Worm (Caenorhabditis elegans) whole organism, young adult: ENCODE measurements around the gene C56G2.4.

Source experiments
- B0019.2 ChIP-seq: fragments of 200-800 bp; sonication (Bioruptor generic); conservative IDR thresholded peaks from 2 replicates; pipeline ENCODE4 v1.3.6; 2022; ENCODE audit warnings: missing genetic modification reagents, missing genetic modification characterization, missing compliant biosample characterization
- B0035.1 ChIP-seq: sonication (generic microtip); optimal IDR thresholded peaks from 2 replicates; lab custom pipeline; 2016; ENCODE audit warnings: missing genetic modification characterization, mild to moderate bottlenecking, missing compliant biosample characterization, missing genotype, missing genetic modification reagents
- C17E4.6 ChIP-seq: fragments of 200-800 bp; sonication (Bioruptor generic); IDR thresholded peaks from 2 replicates; pipeline ENCODE4 v1.3.6; 2022; ENCODE audit warnings: missing genetic modification reagents, missing genetic modification characterization, missing compliant biosample characterization
- D2030.7 ChIP-seq: fragments of 200-800 bp; sonication (Bioruptor generic); IDR thresholded peaks from 2 replicates; pipeline ENCODE4 v1.3.6; 2022; ENCODE audit warnings: missing genetic modification reagents, missing genetic modification characterization, missing compliant biosample characterization
- F23B12.7 ChIP-seq: sonication (generic microtip); optimal IDR thresholded peaks from 2 replicates; lab custom pipeline; 2017; ENCODE audit warnings: missing genetic modification characterization, mild to moderate bottlenecking, missing compliant biosample characterization, antibody characterized with exemption, moderate library complexity; ENCODE audit not compliant: insufficient read depth
- F39B2.1 ChIP-seq: fragments of 200-800 bp; sonication (Bioruptor generic); IDR thresholded peaks from 2 replicates; pipeline ENCODE4 v1.3.6; 2022; ENCODE audit warnings: missing genetic modification reagents, missing genetic modification characterization, missing compliant biosample characterization
- F57A8.1 ChIP-seq: fragments of 200-800 bp; sonication (Bioruptor generic); optimal IDR thresholded peaks from 2 replicates; lab custom pipeline; 2018; ENCODE audit warnings: mild to moderate bottlenecking, missing genetic modification characterization, moderate library complexity, missing compliant biosample characterization
- T07F8.4 ChIP-seq: sonication (generic microtip); optimal IDR thresholded peaks from 2 replicates; lab custom pipeline; 2016; ENCODE audit warnings: mild to moderate bottlenecking, missing genetic modification characterization, moderate library complexity, missing compliant biosample characterization
- T26A5.8 ChIP-seq: sonication (generic microtip); optimal IDR thresholded peaks from 2 replicates; lab custom pipeline; 2016; ENCODE audit warnings: missing genetic modification characterization, missing compliant biosample characterization
- ZK185.1 ChIP-seq: sonication (generic microtip); optimal IDR thresholded peaks from 2 replicates; lab custom pipeline; 2016; ENCODE audit warnings: mild to moderate bottlenecking, missing genetic modification characterization, missing compliant biosample characterization; ENCODE audit not compliant: poor library complexity, severe bottlenecking
- aptf-2 ChIP-seq: fragments of 200-800 bp; sonication (Bioruptor generic); conservative IDR thresholded peaks from 2 replicates; pipeline ENCODE4 v1.3.6; 2022; ENCODE audit warnings: missing genetic modification reagents, missing genetic modification characterization, missing compliant biosample characterization
- attf-5 ChIP-seq: fragments of 200-800 bp; sonication (Bioruptor generic); optimal IDR thresholded peaks from 2 replicates; lab custom pipeline; 2018; ENCODE audit warnings: mild to moderate bottlenecking, missing genetic modification characterization, missing compliant biosample characterization
- ccch-3 ChIP-seq: fragments of 200-800 bp; sonication (Bioruptor generic); optimal IDR thresholded peaks from 2 replicates; lab custom pipeline; 2018; ENCODE audit warnings: mild to moderate bottlenecking, missing genetic modification characterization, missing compliant biosample characterization
- cebp-1 ChIP-seq, 2 experiments: fragments of 200-800 bp in 1 of 2; sonication (Bioruptor generic) in 1 of 2; sonication (generic microtip) in 1 of 2; IDR thresholded peaks in 1 of 2; optimal IDR thresholded peaks in 1 of 2; 2 replicates each; pipeline versions ENCODE4 v1.3.6 to Lab custom; 2017 to 2022; ENCODE audit warnings: missing compliant biosample characterization in 2 of 2, missing genetic modification characterization in 2 of 2, mild to moderate bottlenecking in 1 of 2, missing genetic modification reagents in 1 of 2, moderate library complexity in 1 of 2
- chd-7 ChIP-seq: sonication (generic microtip); optimal IDR thresholded peaks from 2 replicates; lab custom pipeline; 2016; ENCODE audit warnings: mild to moderate bottlenecking, missing genetic modification characterization, moderate library complexity, missing compliant biosample characterization
- die-1 ChIP-seq: sonication (generic microtip); optimal IDR thresholded peaks from 2 replicates; lab custom pipeline; 2016; ENCODE audit warnings: missing genotype, mild to moderate bottlenecking, missing genetic modification characterization, missing compliant biosample characterization
- dpff-1 ChIP-seq: sonication (generic microtip); optimal IDR thresholded peaks from 2 replicates; lab custom pipeline; 2017; ENCODE audit warnings: mild to moderate bottlenecking, missing genetic modification characterization, missing compliant biosample characterization
- dpl-1 ChIP-seq: fragments of 150-350 bp; optimal IDR thresholded peaks from 2 replicates; lab custom pipeline; 2014; ENCODE audit warnings: missing biosample characterization, missing genetic modification reagents, missing genetic modification characterization
- him-1 ChIP-seq: sonication (generic microtip); optimal IDR thresholded peaks from 2 replicates; lab custom pipeline; 2016; ENCODE audit warnings: missing genotype, missing genetic modification reagents, missing genetic modification characterization, missing compliant biosample characterization
- hsf-1 ChIP-seq: fragments of 200-800 bp; sonication (Bioruptor generic); IDR thresholded peaks from 2 replicates; pipeline ENCODE4 v1.3.6; 2022; ENCODE audit warnings: missing genetic modification reagents, missing genetic modification characterization, missing compliant biosample characterization
- let-607 ChIP-seq, 2 experiments: fragments of 200-800 bp in 1 of 2; sonication (Bioruptor generic) in 1 of 2; sonication (generic microtip) in 1 of 2; optimal IDR thresholded peaks; 2 replicates each; lab custom pipeline; 2016 to 2018; ENCODE audit warnings: mild to moderate bottlenecking in 2 of 2, missing compliant biosample characterization in 2 of 2, missing genetic modification characterization in 2 of 2, moderate library complexity in 2 of 2, missing genotype in 1 of 2
- lin-40 ChIP-seq: sonication (generic microtip); optimal IDR thresholded peaks from 2 replicates; lab custom pipeline; 2016; ENCODE audit warnings: missing genetic modification characterization, mild to moderate bottlenecking, missing compliant biosample characterization, missing genotype, missing genetic modification reagents
- lin-54 ChIP-seq: fragments of 200-800 bp; sonication (Bioruptor generic); optimal IDR thresholded peaks from 2 replicates; lab custom pipeline; 2018; ENCODE audit warnings: mild to moderate bottlenecking, missing genetic modification characterization, missing compliant biosample characterization
- lsl-1 ChIP-seq: fragments of 200-800 bp; sonication (Bioruptor generic); optimal IDR thresholded peaks from 2 replicates; lab custom pipeline; 2018; ENCODE audit warnings: mild to moderate bottlenecking, missing genetic modification characterization, moderate library complexity, missing compliant biosample characterization
- lsy-27 ChIP-seq: sonication (generic microtip); optimal IDR thresholded peaks from 2 replicates; lab custom pipeline; 2017; ENCODE audit warnings: missing genetic modification characterization, mild to moderate bottlenecking, missing compliant biosample characterization, antibody characterized with exemption, missing genotype, borderline replicate concordance; ENCODE audit not compliant: insufficient read depth
- madf-3 ChIP-seq: fragments of 200-800 bp; sonication (Bioruptor generic); IDR thresholded peaks from 2 replicates; pipeline ENCODE4 v1.3.6; 2022; ENCODE audit warnings: missing genetic modification reagents, missing genetic modification characterization, missing compliant biosample characterization
- nfya-1 ChIP-seq: sonication (generic microtip); optimal IDR thresholded peaks from 2 replicates; lab custom pipeline; 2017; ENCODE audit warnings: antibody characterized with exemption, missing compliant biosample characterization, missing genetic modification characterization, borderline replicate concordance; ENCODE audit not compliant: insufficient read depth
- nfyb-1 ChIP-seq: fragments of 200-800 bp; sonication (Bioruptor generic); IDR thresholded peaks from 2 replicates; pipeline ENCODE4 v1.3.6; 2022; ENCODE audit warnings: missing genetic modification reagents, missing genetic modification characterization, missing compliant biosample characterization
- nhr-120 ChIP-seq: fragments of 200-800 bp; sonication (Bioruptor generic); IDR thresholded peaks from 2 replicates; pipeline ENCODE4 v1.3.6; 2022; ENCODE audit warnings: missing genetic modification characterization, missing compliant biosample characterization
- nhr-179 ChIP-seq: sonication (generic microtip); optimal IDR thresholded peaks from 2 replicates; lab custom pipeline; 2016; ENCODE audit warnings: mild to moderate bottlenecking, missing genetic modification characterization, missing compliant biosample characterization
- nhr-27 ChIP-seq: fragments of 200-800 bp; sonication (Bioruptor generic); optimal IDR thresholded peaks from 2 replicates; lab custom pipeline; 2018; ENCODE audit warnings: mild to moderate bottlenecking, missing genetic modification characterization, moderate library complexity, missing compliant biosample characterization
- nhr-80 ChIP-seq: sonication (generic microtip); optimal IDR thresholded peaks from 2 replicates; lab custom pipeline; 2016; ENCODE audit warnings: missing genetic modification characterization, missing compliant biosample characterization
- rpc-1 ChIP-seq, 2 experiments: fragments of 150-350 bp in 1 of 2; sonication (generic microtip) in 1 of 2; optimal IDR thresholded peaks; 2 replicates each; lab custom pipeline; 2014 to 2018; ENCODE audit warnings: missing biosample characterization in 1 of 2, missing genetic modification characterization in 1 of 2, missing genetic modification reagents in 1 of 2, missing genotype in 1 of 2
- sdz-38 ChIP-seq: sonication (generic microtip); optimal IDR thresholded peaks from 2 replicates; lab custom pipeline; 2016; ENCODE audit warnings: missing genotype, missing genetic modification characterization, missing compliant biosample characterization
- snpc-3.4 ChIP-seq: sonication (generic microtip); optimal IDR thresholded peaks from 2 replicates; lab custom pipeline; 2017; ENCODE audit warnings: missing genetic modification characterization, mild to moderate bottlenecking, missing compliant biosample characterization, antibody characterized with exemption, moderate library complexity, missing genotype, missing genetic modification reagents
- sptf-2 ChIP-seq: fragments of 200-800 bp; sonication (Bioruptor generic); optimal IDR thresholded peaks from 2 replicates; lab custom pipeline; 2018; ENCODE audit warnings: mild to moderate bottlenecking, missing genetic modification characterization, missing compliant biosample characterization
- tbp1 ChIP-seq: fragments of 200-800 bp; sonication (Bioruptor generic); optimal IDR thresholded peaks from 2 replicates; lab custom pipeline; 2018; ENCODE audit warnings: mild to moderate bottlenecking, missing genetic modification characterization, missing compliant biosample characterization
- unc-130 ChIP-seq: sonication (generic microtip); optimal IDR thresholded peaks from 2 replicates; lab custom pipeline; 2016; ENCODE audit warnings: missing genetic modification reagents, missing genetic modification characterization, missing compliant biosample characterization
- xnd-1 ChIP-seq: sonication (generic microtip); optimal IDR thresholded peaks from 2 replicates; lab custom pipeline; 2016; ENCODE audit warnings: missing genotype, missing genetic modification reagents, missing genetic modification characterization, missing compliant biosample characterization
- zfh-2 ChIP-seq: fragments of 200-800 bp; sonication (Bioruptor generic); conservative IDR thresholded peaks from 2 replicates; pipeline ENCODE4 v1.3.6; 2022; ENCODE audit warnings: missing genetic modification reagents, missing genetic modification characterization, missing compliant biosample characterization
- ztf-22 ChIP-seq: fragments of 200-800 bp; sonication (Bioruptor generic); optimal IDR thresholded peaks from 2 replicates; lab custom pipeline; 2018; ENCODE audit warnings: mild to moderate bottlenecking, missing genetic modification characterization, moderate library complexity, missing compliant biosample characterization
- ztf-25 ChIP-seq: fragments of 200-800 bp; sonication (Bioruptor generic); IDR thresholded peaks from 2 replicates; pipeline ENCODE4 v1.3.6; 2022; ENCODE audit warnings: missing genetic modification reagents, missing genetic modification characterization, missing compliant biosample characterization
- ztf-6 ChIP-seq: fragments of 200-800 bp; sonication (Bioruptor generic); IDR thresholded peaks from 2 replicates; pipeline ENCODE4 v1.3.6; 2022; ENCODE audit warnings: missing genetic modification reagents, missing genetic modification characterization, missing compliant biosample characterization

C56G2.4 gene

ce11 chrIII:6303114-6303647 is 28.4 kb upstream of the C56G2.4 start, which contains the start of gene F47D12.9 (continued):
- peak; percentile 61 for TF ChIP-seq nhr-80 (tag; lab: Kevin White, UChicago)
- TF ChIP-seq snpc-3.4 (tag; lab: Kevin White, UChicago): no peak
- no peak for TF ChIP-seq zfh-2 (GFP tag; lab: Robert Waterston, UW)
- no peak for TF ChIP-seq F39B2.1
- TF ChIP-seq ztf-25: no peak
- TF ChIP-seq let-607 (tag; optimal IDR thresholded peaks at IDR 0.05; lab: Kevin White, UChicago): peak in 1 of 2 experiments; percentile 21
- no peak for TF ChIP-seq nhr-120
- no peak for TF ChIP-seq cebp-1 (GFP tag; IDR thresholded peaks at IDR 0.05; lab: Robert Waterston, UW)
- TF ChIP-seq cebp-1 (tag; optimal IDR thresholded peaks at IDR 0.05; lab: Kevin White, UChicago): peak; percentile 74
- no peak for TF ChIP-seq aptf-2 (GFP tag; lab: Robert Waterston, UW)
- TF ChIP-seq lsy-27 (tag; lab: Kevin White, UChicago): no peak
- TF ChIP-seq die-1 (tag; lab: Kevin White, UChicago): no peak
- peak; percentile 82 for TF ChIP-seq attf-5 (GFP tag; lab: Kevin White, UChicago)
- no peak for TF ChIP-seq madf-3 (GFP tag; lab: Robert Waterston, UW)
- TF ChIP-seq ztf-22 (GFP tag; lab: Kevin White, UChicago): no peak
- no peak for TF ChIP-seq hsf-1 (GFP tag; lab: Robert Waterston, UW)
- TF ChIP-seq D2030.7 (GFP tag; lab: Robert Waterston, UW): no peak
- no peak for TF ChIP-seq rpc-1 (optimal IDR thresholded peaks at IDR 0.05; lab: Kevin White, UChicago)
- no peak for TF ChIP-seq rpc-1 (tag; optimal IDR thresholded peaks at IDR 0.05; lab: Kevin White, UChicago)
- TF ChIP-seq xnd-1 (tag; lab: Kevin White, UChicago): no peak
- peak; percentile 22 for TF ChIP-seq F23B12.7

ce11 chrIII:6303787-6304186 is 27.7 kb upstream of the C56G2.4 start:
- TF ChIP-seq lin-54 (GFP tag; lab: Kevin White, UChicago) (peak; percentile 16), nfya-1 (tag; lab: Kevin White, UChicago) (no peak), dpl-1 (GFP tag; lab: Kevin White, UChicago) (peak; percentile 2), chd-7 (tag; lab: Kevin White, UChicago) (no peak)

DNA sequence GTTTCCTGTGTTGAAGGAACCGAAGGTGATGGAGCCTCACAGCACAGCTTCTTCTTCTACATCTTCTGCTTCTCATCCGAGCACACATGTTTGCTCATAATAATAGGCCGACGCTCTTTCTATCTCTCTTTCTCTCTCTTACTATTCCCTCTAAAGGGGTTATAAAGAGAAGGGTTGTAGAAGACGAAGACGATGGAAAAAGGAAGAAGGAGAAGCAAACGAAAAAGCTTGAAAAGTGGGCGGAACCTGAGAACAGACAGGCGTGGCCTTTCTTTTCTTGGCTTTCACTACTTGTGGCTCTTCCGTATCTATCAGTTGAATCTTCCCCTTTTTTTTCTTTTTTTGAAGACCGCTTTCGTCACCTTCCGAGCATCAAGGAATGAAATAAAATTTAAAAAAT is 23.7 kb upstream of the C56G2.4 start:
- TF ChIP-seq lin-40 (tag; lab: Kevin White, UChicago) (no peak), tbp1 (GFP tag; lab: Kevin White, UChicago) (no peak), him-1 (tag; lab: Kevin White, UChicago) (no peak), ZK185.1 (no peak), C17E4.6 (no peak), nhr-179 (tag; lab: Kevin White, UChicago) (no peak), unc-130 (no peak), nhr-27 (tag; lab: Kevin White, UChicago) (no peak)

- TF ChIP-seq T26A5.8 (tag; lab: Kevin White, UChicago) (no peak), sdz-38 (no peak), sptf-2 (no peak), nfyb-1 (no peak), T07F8.4 (no peak), F23B12.7 (no peak), lsl-1 (no peak), B0019.2 (GFP tag; lab: Robert Waterston, UW) (no peak), die-1 (tag; lab: Kevin White, UChicago) (no peak), B0035.1 (no peak), lin-54 (GFP tag; lab: Kevin White, UChicago) (no peak), dpff-1 (tag; lab: Kevin White, UChicago) (no peak), ztf-6 (GFP tag; lab: Robert Waterston, UW) (no peak), ccch-3 (GFP tag; lab: Kevin White, UChicago) (no peak), F57A8.1 (GFP tag; lab: Kevin White, UChicago) (no peak)
These were observed 22.5 kb upstream of the C56G2.4 start, which contains the start of gene gar-2 for ce11 chrIII:6309066-6309465. gar-2 (plus strand) TSS chrIII:6309366.
